Fruit fly (Drosophila melanogaster) whole organism, prepupa: Measurements from ENCODE around the gene CG5412.
A peak's percentile ranks its signal among the peaks of the same experiment; 100 is the strongest.

Experiments used
- Blimp-1 ChIP-seq: fragments of 200-800 bp; sonication (Bioruptor generic); optimal IDR thresholded peaks from 3 replicates; lab custom pipeline; 2017; ENCODE audit warnings: missing biosample characterization, missing genetic modification characterization, mild to moderate bottlenecking, moderate library complexity, missing genetic modification reagents
- CG10631 ChIP-seq: fragments of 200-800 bp; sonication (Bioruptor generic); optimal IDR thresholded peaks from 2 replicates; lab custom pipeline; 2016; ENCODE audit warnings: missing biosample characterization, missing genetic modification characterization
- CG10669 ChIP-seq: fragments of 200-800 bp; sonication (Bioruptor generic); optimal IDR thresholded peaks from 3 replicates; lab custom pipeline; 2018; ENCODE audit warnings: missing biosample characterization, mild to moderate bottlenecking, missing genetic modification characterization, moderate library complexity
- CG11294 ChIP-seq: fragments of 200-800 bp; sonication (Bioruptor generic); IDR thresholded peaks from 2 replicates; pipeline ENCODE4 v1.3.6; 2022; ENCODE audit warnings: missing biosample characterization, missing genetic modification characterization
- CG1621 ChIP-seq: fragments of 200-800 bp; sonication (Bioruptor generic); optimal IDR thresholded peaks from 3 replicates; lab custom pipeline; 2018; ENCODE audit warnings: missing biosample characterization, mild to moderate bottlenecking, missing genetic modification characterization
- CG16779 ChIP-seq: fragments of 200-800 bp; sonication (Bioruptor generic); optimal IDR thresholded peaks from 3 replicates; lab custom pipeline; 2017; ENCODE audit warnings: missing biosample characterization, mild to moderate bottlenecking, missing genetic modification characterization
- CG3032 ChIP-seq: fragments of 200-800 bp; optimal IDR thresholded peaks from 2 replicates; lab custom pipeline; 2019; ENCODE audit warnings: missing biosample characterization, mild to moderate bottlenecking, missing genetic modification characterization, moderate library complexity
- CG31627 ChIP-seq: fragments of 200-800 bp; sonication (Bioruptor generic); optimal IDR thresholded peaks from 3 replicates; lab custom pipeline; 2016; ENCODE audit warnings: missing biosample characterization, missing genetic modification characterization
- CG32006 ChIP-seq: fragments of 200-800 bp; sonication (Bioruptor generic); optimal IDR thresholded peaks from 3 replicates; lab custom pipeline; 2017; ENCODE audit warnings: missing biosample characterization, mild to moderate bottlenecking, missing genetic modification characterization
- CG4318 ChIP-seq: fragments of 200-800 bp; sonication (Bioruptor generic); optimal IDR thresholded peaks from 3 replicates; lab custom pipeline; 2017; ENCODE audit warnings: missing biosample characterization, mild to moderate bottlenecking, missing genetic modification characterization
- CG6163 ChIP-seq: fragments of 200-800 bp; sonication (Bioruptor generic); IDR thresholded peaks from 3 replicates; pipeline ENCODE4 v1.3.6; 2022; ENCODE audit warnings: missing biosample characterization, missing genetic modification characterization
- CG6276 ChIP-seq: fragments of 200-800 bp; sonication (Bioruptor generic); optimal IDR thresholded peaks from 2 replicates; lab custom pipeline; 2017; ENCODE audit warnings: missing biosample characterization, mild to moderate bottlenecking, missing genetic modification characterization
- CG6792 ChIP-seq: fragments of 200-800 bp; sonication (Bioruptor generic); optimal IDR thresholded peaks from 3 replicates; lab custom pipeline; 2016; ENCODE audit warnings: missing biosample characterization, missing genetic modification characterization
- CG6808 ChIP-seq: fragments of 200-800 bp; sonication (Bioruptor generic); optimal IDR thresholded peaks from 3 replicates; lab custom pipeline; 2017; ENCODE audit warnings: missing biosample characterization, missing genetic modification characterization, mild to moderate bottlenecking, moderate library complexity, missing genetic modification reagents
- CG6854 ChIP-seq: fragments of 200-800 bp; sonication (Bioruptor generic); optimal IDR thresholded peaks from 2 replicates; lab custom pipeline; 2017; ENCODE audit warnings: missing biosample characterization, mild to moderate bottlenecking, missing genetic modification characterization
- CG8319 ChIP-seq: fragments of 200-800 bp; sonication (Bioruptor generic); optimal IDR thresholded peaks from 3 replicates; lab custom pipeline; 2016; ENCODE audit warnings: missing biosample characterization, missing genetic modification characterization
- CG8632 ChIP-seq: fragments of 200-800 bp; sonication (Bioruptor generic); optimal IDR thresholded peaks from 3 replicates; lab custom pipeline; 2016; ENCODE audit warnings: missing biosample characterization, missing genetic modification characterization
- Eip75B ChIP-seq: fragments of 200-800 bp; sonication (Bioruptor generic); optimal IDR thresholded peaks from 3 replicates; lab custom pipeline; 2016; ENCODE audit warnings: missing biosample characterization, missing genetic modification characterization
- Eip78C ChIP-seq: fragments of 200-800 bp; sonication (Bioruptor generic); peaks from one replicate; lab custom pipeline; 2016; ENCODE audit warnings: missing biosample characterization, missing genetic modification characterization
- Ets96B ChIP-seq: fragments of 200-800 bp; optimal IDR thresholded peaks from 2 replicates; lab custom pipeline; 2019; ENCODE audit warnings: missing biosample characterization, mild to moderate bottlenecking, missing genetic modification characterization, moderate library complexity
- Gug ChIP-seq: fragments of 200-800 bp; sonication (Bioruptor generic); IDR thresholded peaks from 2 replicates; pipeline ENCODE4 v1.3.6; 2022; ENCODE audit warnings: missing biosample characterization, missing genetic modification characterization
- Hr39 ChIP-seq: fragments of 200-800 bp; sonication (Bioruptor generic); optimal IDR thresholded peaks from 2 replicates; lab custom pipeline; 2016; ENCODE audit warnings: missing biosample characterization, missing genetic modification characterization
- Hr4 ChIP-seq: fragments of 200-800 bp; sonication (Bioruptor generic); optimal IDR thresholded peaks from 3 replicates; lab custom pipeline; 2016; ENCODE audit warnings: missing biosample characterization, missing genetic modification characterization
- Lpt ChIP-seq: fragments of 200-800 bp; sonication (Bioruptor generic); optimal IDR thresholded peaks from 3 replicates; lab custom pipeline; 2016; ENCODE audit warnings: missing biosample characterization, missing genetic modification characterization
- Met ChIP-seq: fragments of 200-800 bp; sonication (Bioruptor generic); optimal IDR thresholded peaks from 3 replicates; lab custom pipeline; 2016; ENCODE audit warnings: missing biosample characterization, missing genetic modification characterization
- OdsH ChIP-seq: fragments of 200-800 bp; sonication (Bioruptor generic); optimal IDR thresholded peaks from 3 replicates; lab custom pipeline; 2016; ENCODE audit warnings: missing biosample characterization, missing genetic modification characterization
- Sox102F ChIP-seq: fragments of 200-800 bp; sonication (Bioruptor generic); optimal IDR thresholded peaks from 2 replicates; lab custom pipeline; 2016; ENCODE audit warnings: missing biosample characterization, mild to moderate bottlenecking, missing genetic modification characterization
- Sox14 ChIP-seq: fragments of 200-800 bp; sonication (Bioruptor generic); optimal IDR thresholded peaks from 3 replicates; lab custom pipeline; 2016; ENCODE audit warnings: missing biosample characterization, missing genetic modification characterization
- Sox15 ChIP-seq: fragments of 200-800 bp; sonication (Bioruptor generic); optimal IDR thresholded peaks from 3 replicates; lab custom pipeline; 2016; ENCODE audit warnings: missing biosample characterization, missing genetic modification characterization
- achi ChIP-seq: fragments of 200-800 bp; sonication (Bioruptor generic); optimal IDR thresholded peaks from 3 replicates; lab custom pipeline; 2016; ENCODE audit warnings: missing biosample characterization, missing genetic modification characterization
- acj6 ChIP-seq: fragments of 200-800 bp; sonication (Bioruptor generic); optimal IDR thresholded peaks from 3 replicates; lab custom pipeline; 2016; ENCODE audit warnings: missing biosample characterization, missing genetic modification characterization
- dac ChIP-seq: fragments of 200-800 bp; sonication (Bioruptor generic); optimal IDR thresholded peaks from 2 replicates; lab custom pipeline; 2017; ENCODE audit warnings: missing biosample characterization, mild to moderate bottlenecking, missing genetic modification characterization
- dsx ChIP-seq: fragments of 200-800 bp; optimal IDR thresholded peaks from 3 replicates; lab custom pipeline; 2019; ENCODE audit warnings: missing biosample characterization, mild to moderate bottlenecking, missing genetic modification characterization, moderate library complexity; ENCODE audit not compliant: poor library complexity, severe bottlenecking
- eg ChIP-seq: fragments of 200-800 bp; sonication (Bioruptor generic); IDR thresholded peaks from 3 replicates; pipeline ENCODE4 v1.3.6; 2022; ENCODE audit warnings: missing biosample characterization, missing genetic modification characterization
- esn ChIP-seq: fragments of 200-800 bp; sonication (Bioruptor generic); optimal IDR thresholded peaks from 2 replicates; lab custom pipeline; 2016; ENCODE audit warnings: missing biosample characterization, mild to moderate bottlenecking, missing genetic modification characterization, moderate library complexity
- fkh ChIP-seq: fragments of 200-800 bp; sonication (Bioruptor generic); optimal IDR thresholded peaks from 3 replicates; lab custom pipeline; 2017; ENCODE audit warnings: missing biosample characterization, mild to moderate bottlenecking, missing genetic modification characterization, moderate library complexity
- net ChIP-seq: fragments of 200-800 bp; sonication (Bioruptor generic); optimal IDR thresholded peaks from 3 replicates; lab custom pipeline; 2016; ENCODE audit warnings: missing biosample characterization, missing genetic modification characterization
- pdm3 ChIP-seq: fragments of 200-800 bp; sonication (Bioruptor generic); optimal IDR thresholded peaks from 3 replicates; lab custom pipeline; 2016; ENCODE audit warnings: missing biosample characterization, missing genetic modification characterization
- salr ChIP-seq, 2 experiments: fragments of 200-800 bp; sonication (Bioruptor generic); optimal IDR thresholded peaks; 3 replicates each; lab custom pipeline; 2016 to 2018; ENCODE audit warnings: missing biosample characterization in 2 of 2, missing genetic modification characterization in 2 of 2, mild to moderate bottlenecking in 1 of 2
- ss ChIP-seq, 2 experiments: fragments of 200-800 bp; sonication (Bioruptor generic); optimal IDR thresholded peaks; 2 replicates in 1 of 2; 3 replicates in 1 of 2; lab custom pipeline; 2017 to 2018; ENCODE audit warnings: mild to moderate bottlenecking in 2 of 2, missing biosample characterization in 2 of 2, missing genetic modification characterization in 2 of 2, moderate library complexity in 1 of 2
- svp ChIP-seq: fragments of 200-800 bp; sonication (Bioruptor generic); peaks from one replicate; lab custom pipeline; 2016; ENCODE audit warnings: missing biosample characterization, missing genetic modification characterization
- topi ChIP-seq: fragments of 200-800 bp; sonication (Bioruptor generic); optimal IDR thresholded peaks from 3 replicates; lab custom pipeline; 2016; ENCODE audit warnings: missing biosample characterization, missing genetic modification characterization
- vri ChIP-seq: fragments of 200-800 bp; sonication (Bioruptor generic); optimal IDR thresholded peaks from 3 replicates; lab custom pipeline; 2016; ENCODE audit warnings: missing biosample characterization, mild to moderate bottlenecking, missing genetic modification characterization

The CG5412 gene

dm6 chr3R:20557415-20558105 is 19.3 kb upstream of the CG5412 start, which contains the start of the genes DPCoAC and CG5180 (continued):
- TF ChIP-seq ss (GFP tag; optimal IDR thresholded peaks at IDR 0.05; lab: Kevin White, UChicago): peak; percentile 34 to 37
- peak; percentile 21 for TF ChIP-seq acj6
- peak; percentile 60 for TF ChIP-seq Hr39 (GFP tag; lab: Kevin White, UChicago)
- TF ChIP-seq vri (GFP tag; lab: Kevin White, UChicago): peak; percentile 70
- peak; percentile 34 for TF ChIP-seq Sox102F (GFP tag; lab: Kevin White, UChicago)
- peak; percentile 79 for TF ChIP-seq svp (GFP tag; lab: Kevin White, UChicago)
- no peak for TF ChIP-seq CG6792
- peak; percentile 81 for TF ChIP-seq Sox14 (GFP tag; lab: Kevin White, UChicago)
- TF ChIP-seq CG31627 (GFP tag; lab: Kevin White, UChicago): peak; percentile 74

- no peak for TF ChIP-seq Lpt (GFP tag; lab: Kevin White, UChicago)
- no peak for TF ChIP-seq dac (GFP tag; lab: Kevin White, UChicago)
- TF ChIP-seq CG10631 (GFP tag; lab: Kevin White, UChicago): peak; percentile 9
- no peak for TF ChIP-seq fkh (GFP tag; lab: Kevin White, UChicago)
- TF ChIP-seq CG6808: no peak
- no peak for TF ChIP-seq CG31627 (GFP tag; lab: Kevin White, UChicago)
- no peak for TF ChIP-seq Blimp-1
- no peak for TF ChIP-seq net (GFP tag; lab: Kevin White, UChicago)
- TF ChIP-seq CG6854: no peak
- TF ChIP-seq vri (GFP tag; lab: Kevin White, UChicago): no peak
- TF ChIP-seq CG4318 (GFP tag; lab: Kevin White, UChicago): no peak
- TF ChIP-seq Sox15 (GFP tag; lab: Kevin White, UChicago): no peak
- TF ChIP-seq eg: no peak
- no peak for TF ChIP-seq Hr39 (GFP tag; lab: Kevin White, UChicago)
- TF ChIP-seq CG6276 (GFP tag; lab: Kevin White, UChicago): no peak
- peak; percentile 71 for TF ChIP-seq svp (GFP tag; lab: Kevin White, UChicago)
- no peak for TF ChIP-seq ss (GFP tag; optimal IDR thresholded peaks at IDR 0.05; lab: Kevin White, UChicago)
- TF ChIP-seq Ets96B (tag; lab: Kevin White, UChicago): no peak
- TF ChIP-seq Eip78C (GFP tag; lab: Kevin White, UChicago): no peak
- TF ChIP-seq OdsH (GFP tag; lab: Kevin White, UChicago): no peak
- no peak for TF ChIP-seq topi (GFP tag; lab: Kevin White, UChicago)
- TF ChIP-seq dsx (GFP tag; lab: Kevin White, UChicago): no peak
- no peak for TF ChIP-seq CG8632 (GFP tag; lab: Kevin White, UChicago)
- TF ChIP-seq achi (GFP tag; lab: Kevin White, UChicago): no peak
- no peak for TF ChIP-seq CG8319 (GFP tag; lab: Kevin White, UChicago)
- TF ChIP-seq CG6792: no peak
- no peak for TF ChIP-seq Hr4 (GFP tag; lab: Kevin White, UChicago)
- no peak for TF ChIP-seq CG32006 (GFP tag; lab: Kevin White, UChicago)
- TF ChIP-seq esn (GFP tag; lab: Kevin White, UChicago): peak; percentile 10
- no peak for TF ChIP-seq Sox14 (GFP tag; lab: Kevin White, UChicago)
- TF ChIP-seq salr (GFP tag; optimal IDR thresholded peaks at IDR 0.05; lab: Kevin White, UChicago): peak in 1 of 2 experiments; percentile 3
- TF ChIP-seq Eip75B (GFP tag; lab: Kevin White, UChicago): no peak
- TF ChIP-seq Sox102F (GFP tag; lab: Kevin White, UChicago): no peak
- TF ChIP-seq CG11294 (GFP tag; lab: Robert Waterston, UW): no peak
- TF ChIP-seq Met (GFP tag; lab: Kevin White, UChicago): peak; percentile 6
- no peak for TF ChIP-seq pdm3 (GFP tag; lab: Kevin White, UChicago)
- TF ChIP-seq CG16779: no peak
- no peak for TF ChIP-seq CG6163 (GFP tag; lab: Robert Waterston, UW)
- no peak for TF ChIP-seq CG1621 (tag; lab: Kevin White, UChicago)
- TF ChIP-seq CG3032 (tag; lab: Kevin White, UChicago): no peak
- TF ChIP-seq CG10669: no peak
- no peak for TF ChIP-seq Gug (GFP tag; lab: Robert Waterston, UW)
Observed at dm6 chr3R:20558106-20558489, 18.8 kb upstream of the CG5412 start.
